Fruit fly (Drosophila melanogaster) whole organism, adult: Measurements from ENCODE around the gene Arp3.
A peak's percentile ranks its signal among the peaks of the same experiment; 100 is the strongest.

Experiments used
- CG11617 ChIP-seq: fragments of 200-800 bp; sonication (Bioruptor generic); optimal IDR thresholded peaks from 2 replicates; lab custom pipeline; 2017; ENCODE audit warnings: mild to moderate bottlenecking, missing biosample characterization, missing genetic modification reagents, missing genetic modification characterization
- CG12768 ChIP-seq: fragments of 200-800 bp; sonication (Bioruptor generic); optimal IDR thresholded peaks from 2 replicates; lab custom pipeline; 2017; ENCODE audit warnings: missing biosample characterization, missing genetic modification characterization, mild to moderate bottlenecking, moderate library complexity, missing genetic modification reagents
- CG14711 ChIP-seq: fragments of 200-800 bp; sonication (Bioruptor generic); optimal IDR thresholded peaks from 2 replicates; lab custom pipeline; 2018; ENCODE audit warnings: missing biosample characterization, mild to moderate bottlenecking, missing genetic modification characterization, moderate library complexity
- CG1620 ChIP-seq: fragments of 200-800 bp; sonication (Bioruptor generic); optimal IDR thresholded peaks from 2 replicates; lab custom pipeline; 2016; ENCODE audit warnings: missing biosample characterization, missing genetic modification characterization
- CG33017 ChIP-seq: fragments of 200-800 bp; sonication (Bioruptor generic); optimal IDR thresholded peaks from 2 replicates; lab custom pipeline; 2018; ENCODE audit warnings: missing biosample characterization, mild to moderate bottlenecking, missing genetic modification characterization, moderate library complexity
- CG5204 ChIP-seq: fragments of 200-800 bp; sonication (Bioruptor generic); optimal IDR thresholded peaks from 2 replicates; lab custom pipeline; 2016; ENCODE audit warnings: missing biosample characterization, missing genetic modification characterization
- CG7045 ChIP-seq: fragments of 200-800 bp; sonication (Bioruptor generic); optimal IDR thresholded peaks from 2 replicates; lab custom pipeline; 2017; ENCODE audit warnings: missing biosample characterization, mild to moderate bottlenecking, missing genetic modification characterization
- CG7101 ChIP-seq: fragments of 200-800 bp; sonication (Bioruptor generic); optimal IDR thresholded peaks from 2 replicates; lab custom pipeline; 2018; ENCODE audit warnings: missing biosample characterization, mild to moderate bottlenecking, missing genetic modification characterization, moderate library complexity
- Clk ChIP-seq: fragments of 200-800 bp; sonication (Bioruptor generic); optimal IDR thresholded peaks from 2 replicates; lab custom pipeline; 2017; ENCODE audit warnings: missing biosample characterization, missing genetic modification characterization
- Crg-1 ChIP-seq: fragments of 200-800 bp; sonication (Bioruptor generic); optimal IDR thresholded peaks from 2 replicates; lab custom pipeline; 2016; ENCODE audit warnings: missing biosample characterization, missing genetic modification characterization
- Hr96 ChIP-seq: fragments of 200-800 bp; sonication (Bioruptor generic); optimal IDR thresholded peaks from 2 replicates; lab custom pipeline; 2016; ENCODE audit warnings: missing biosample characterization, missing genetic modification characterization
- Mnt ChIP-seq: fragments of 200-800 bp; sonication (Bioruptor generic); optimal IDR thresholded peaks from 2 replicates; lab custom pipeline; 2016; ENCODE audit warnings: missing biosample characterization, mild to moderate bottlenecking, missing genetic modification characterization
- bab1 ChIP-seq: fragments of 200-800 bp; sonication (Bioruptor generic); optimal IDR thresholded peaks from 3 replicates; lab custom pipeline; 2019; ENCODE audit warnings: missing biosample characterization, mild to moderate bottlenecking, missing genetic modification characterization, moderate library complexity
- cic ChIP-seq: fragments of 200-800 bp; sonication (Bioruptor generic); optimal IDR thresholded peaks from 2 replicates; lab custom pipeline; 2017; ENCODE audit warnings: missing biosample characterization, mild to moderate bottlenecking, missing genetic modification characterization, moderate library complexity
- cnc ChIP-seq, 2 experiments: fragments of >200 bp; optimal IDR thresholded peaks; 2 replicates each; lab custom pipeline; 2017
- kay ChIP-seq: fragments of 200-800 bp; sonication (Bioruptor generic); peaks from one replicate; lab custom pipeline; 2016; ENCODE audit warnings: missing biosample characterization, missing genetic modification characterization, borderline replicate concordance
- ovo ChIP-seq: fragments of 200-800 bp; sonication (Bioruptor generic); optimal IDR thresholded peaks from 2 replicates; lab custom pipeline; 2016; ENCODE audit warnings: missing biosample characterization, missing genetic modification characterization
- pad ChIP-seq: fragments of 200-800 bp; sonication (Bioruptor generic); optimal IDR thresholded peaks from 3 replicates; lab custom pipeline; 2017; ENCODE audit warnings: missing biosample characterization, missing genetic modification characterization, mild to moderate bottlenecking, moderate library complexity, missing genetic modification reagents
- tj ChIP-seq: fragments of 200-800 bp; sonication (Bioruptor generic); optimal IDR thresholded peaks from 3 replicates; lab custom pipeline; 2017; ENCODE audit warnings: missing biosample characterization, mild to moderate bottlenecking, missing genetic modification characterization, moderate library complexity
- toe ChIP-seq: fragments of 200-800 bp; sonication (Bioruptor generic); optimal IDR thresholded peaks from 2 replicates; lab custom pipeline; 2016; ENCODE audit warnings: missing biosample characterization, missing genetic modification characterization

Gene Arp3

dm6 chr3L:8094652-8095129 is 21.0 kb downstream of the Arp3 start:
- TF ChIP-seq Crg-1: no peak
- peak; percentile 59 for TF ChIP-seq CG33017
- TF ChIP-seq CG7045 (GFP tag; lab: Kevin White, UChicago): peak; percentile 22
- TF ChIP-seq CG1620 (GFP tag; lab: Kevin White, UChicago): no peak
- TF ChIP-seq cic (GFP tag; lab: Kevin White, UChicago): peak; percentile 60
- TF ChIP-seq CG7101 (tag; lab: Kevin White, UChicago): peak; percentile 46
- TF ChIP-seq tj (GFP tag; lab: Kevin White, UChicago): peak; percentile 66
- peak; percentile 35 for TF ChIP-seq CG14711 (tag; lab: Kevin White, UChicago)
- peak; percentile 29 for TF ChIP-seq CG11617 (GFP tag; lab: Kevin White, UChicago)
- peak; percentile 49 for TF ChIP-seq kay (GFP tag; lab: Kevin White, UChicago)

dm6 chr3L:8093553-8093952 is 22.1 kb downstream of the Arp3 start:
- no peak for TF ChIP-seq Clk
- TF ChIP-seq kay (GFP tag; lab: Kevin White, UChicago): no peak
- TF ChIP-seq cic (GFP tag; lab: Kevin White, UChicago): peak; percentile 36

- TF ChIP-seq Clk (peak; percentile 60), ovo (GFP tag; lab: Kevin White, UChicago) (peak; percentile 74), cic (GFP tag; lab: Kevin White, UChicago) (peak; percentile 75), pad (GFP tag; lab: Kevin White, UChicago) (peak; percentile 75), CG5204 (GFP tag; lab: Kevin White, UChicago) (no peak), tj (GFP tag; lab: Kevin White, UChicago) (peak; percentile 54), CG1620 (GFP tag; lab: Kevin White, UChicago) (peak; percentile 26), CG7045 (GFP tag; lab: Kevin White, UChicago) (peak; percentile 71), Mnt (peak; percentile 84), CG12768 (GFP tag; lab: Kevin White, UChicago) (peak; percentile 87), cnc (optimal IDR thresholded peaks at IDR 0.05; lab: Kevin White, UChicago) (no peak), CG7101 (tag; lab: Kevin White, UChicago) (peak; percentile 86), Crg-1 (peak; percentile 80), Hr96 (peak; percentile 51), CG11617 (GFP tag; lab: Kevin White, UChicago) (peak; percentile 68), bab1 (GFP tag; lab: Kevin White, UChicago) (peak; percentile 79), CG14711 (tag; lab: Kevin White, UChicago) (peak; percentile 67), toe (GFP tag; lab: Kevin White, UChicago) (peak; percentile 63), CG33017 (peak; percentile 78), kay (GFP tag; lab: Kevin White, UChicago) (peak; percentile 82)
These were observed 24.0 kb downstream of the Arp3 start, which contains the start of gene CG7565 for dm6 chr3L:8091650-8092068. Gene CG7565, minus strand, starts transcription at chr3L:8091786.

dm6 chr3L:8086218-8086617 is 29.5 kb downstream of the Arp3 start:
- TF ChIP-seq CG1620 (GFP tag; lab: Kevin White, UChicago): no peak
- no peak for TF ChIP-seq kay (GFP tag; lab: Kevin White, UChicago)
- TF ChIP-seq CG11617 (GFP tag; lab: Kevin White, UChicago): no peak
- no peak for TF ChIP-seq cnc (optimal IDR thresholded peaks at IDR 0.05; lab: Kevin White, UChicago)
- no peak for TF ChIP-seq toe (GFP tag; lab: Kevin White, UChicago)
- no peak for TF ChIP-seq CG33017
- no peak for TF ChIP-seq cic (GFP tag; lab: Kevin White, UChicago)
- TF ChIP-seq Hr96: no peak
- TF ChIP-seq CG5204 (GFP tag; lab: Kevin White, UChicago): no peak
- no peak for TF ChIP-seq ovo (GFP tag; lab: Kevin White, UChicago)
- TF ChIP-seq CG7101 (tag; lab: Kevin White, UChicago): no peak
- no peak for TF ChIP-seq bab1 (GFP tag; lab: Kevin White, UChicago)
- no peak for TF ChIP-seq CG7045 (GFP tag; lab: Kevin White, UChicago)
- no peak for TF ChIP-seq tj (GFP tag; lab: Kevin White, UChicago)
- no peak for TF ChIP-seq pad (GFP tag; lab: Kevin White, UChicago)
- no peak for TF ChIP-seq CG14711 (tag; lab: Kevin White, UChicago)
- no peak for TF ChIP-seq CG12768 (GFP tag; lab: Kevin White, UChicago)
- no peak for TF ChIP-seq Clk

dm6 chr3L:8081822-8082221 is 33.9 kb downstream of the Arp3 start:
- TF ChIP-seq CG1620 (GFP tag; lab: Kevin White, UChicago) (peak; percentile 20), Mnt (peak; percentile 72), kay (GFP tag; lab: Kevin White, UChicago) (peak; percentile 91), CG7045 (GFP tag; lab: Kevin White, UChicago) (peak; percentile 68), Crg-1 (peak; percentile 87), bab1 (GFP tag; lab: Kevin White, UChicago) (no peak), ovo (GFP tag; lab: Kevin White, UChicago) (peak; percentile 31), pad (GFP tag; lab: Kevin White, UChicago) (peak; percentile 60), cnc (optimal IDR thresholded peaks at IDR 0.05; lab: Kevin White, UChicago) (no peak), toe (GFP tag; lab: Kevin White, UChicago) (no peak), tj (GFP tag; lab: Kevin White, UChicago) (peak; percentile 22), CG11617 (GFP tag; lab: Kevin White, UChicago) (peak; percentile 47), Hr96 (peak; percentile 63), CG14711 (tag; lab: Kevin White, UChicago) (peak; percentile 63), CG7101 (tag; lab: Kevin White, UChicago) (peak; percentile 80), CG12768 (GFP tag; lab: Kevin White, UChicago) (peak; percentile 75), CG33017 (peak; percentile 84), Clk (peak; percentile 24), CG5204 (GFP tag; lab: Kevin White, UChicago) (no peak), cic (GFP tag; lab: Kevin White, UChicago) (peak; percentile 80)
